Worm (Caenorhabditis elegans): Measurements from ENCODE around the gene F13A7.11.

The F13A7.11 gene

ce11 chrV:16361350-16361749 is 33.8 kb downstream of the F13A7.11 start:
- no peak for TF ChIP-seq ces-1 (GFP tag; optimal IDR thresholded peaks at IDR 0.05)

DNA sequence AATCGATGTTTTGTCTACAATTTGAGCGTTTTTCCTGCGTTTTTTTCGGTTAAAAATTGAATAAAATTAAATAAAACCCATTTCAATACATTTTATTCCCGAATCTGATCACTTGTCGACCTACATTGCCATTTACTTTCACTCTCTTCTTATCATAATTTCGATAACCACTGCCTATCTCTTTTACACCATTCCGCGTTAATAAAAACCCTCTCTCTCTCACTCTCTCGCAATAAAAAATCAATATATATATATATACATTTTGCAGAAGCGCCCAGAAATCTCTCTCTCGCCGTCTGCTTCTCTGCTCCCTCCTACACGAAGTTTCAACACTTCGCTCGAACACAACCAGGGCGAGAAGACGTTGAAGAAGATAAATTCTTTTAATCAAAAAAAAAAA is 37.9 kb downstream of the F13A7.11 start, which contains the start of gene pptr-1:
pptr-1 (plus strand) TSS at position 269 of the 400 bp plus-strand sequence.
- peak; percentile 5 for TF ChIP-seq skn-1 (tag; optimal IDR thresholded peaks at IDR 0.05)
- peak; percentile 88 for TF ChIP-seq blmp-1 (tag; optimal IDR thresholded peaks at IDR 0.05)
- TF ChIP-seq elt-2 (tag; optimal IDR thresholded peaks at IDR 0.05) = peak; percentile 43
- peak in 1 of 3 experiments; percentile 5 for TF ChIP-seq ceh-82 (tag; optimal IDR thresholded peaks at IDR 0.05)
- TF ChIP-seq grh-1 (GFP tag; IDR thresholded peaks at IDR 0.05) = no peak

ce11 chrV:16356798-16357197 is 38.3 kb downstream of the F13A7.11 start:
- TF ChIP-seq efl-1 (optimal IDR thresholded peaks at IDR 0.05) = peak in 1 of 2 experiments; percentile 38
- TF ChIP-seq efl-1 (GFP tag; optimal IDR thresholded peaks at IDR 0.05 in 1 of 2) = peak; percentile 59 to 93
- no peak for TF ChIP-seq ceh-63 (GFP tag; optimal IDR thresholded peaks at IDR 0.05)
- TF ChIP-seq unc-30 (tag; optimal IDR thresholded peaks at IDR 0.05) = no peak
- TF ChIP-seq dpl-1 (GFP tag; optimal IDR thresholded peaks at IDR 0.05) = peak in 1 of 3 experiments; percentile 41
- TF ChIP-seq unc-86 (tag; optimal IDR thresholded peaks at IDR 0.05) = no peak
- no peak for TF ChIP-seq mdl-1 (tag; optimal IDR thresholded peaks at IDR 0.05)

ce11 chrV:16355941-16356340 is 39.2 kb downstream of the F13A7.11 start:
- TF ChIP-seq F16B12.6 (tag; optimal IDR thresholded peaks at IDR 0.05) = peak; percentile 33
- TF ChIP-seq lir-3 (tag; optimal IDR thresholded peaks at IDR 0.05; ENCODE audit: poor library complexity) = no peak
- peak; percentile 53 to 62 (median 56) for TF ChIP-seq dpl-1 (GFP tag; optimal IDR thresholded peaks at IDR 0.05)
- TF ChIP-seq unc-86 (tag; optimal IDR thresholded peaks at IDR 0.05) = peak; percentile 89
- TF ChIP-seq unc-30 (tag; optimal IDR thresholded peaks at IDR 0.05) = no peak
- peak; percentile 75 for TF ChIP-seq lin-13 (GFP tag; optimal IDR thresholded peaks at IDR 0.05)
- no peak for TF ChIP-seq tlp-1 (tag; optimal IDR thresholded peaks at IDR 0.05)
- peak; percentile 76 for TF ChIP-seq pax-3 (tag; optimal IDR thresholded peaks at IDR 0.05)
- TF ChIP-seq jun-1 (tag; optimal IDR thresholded peaks at IDR 0.05) = peak; percentile 83
- no peak for TF ChIP-seq hlh-4 (tag; optimal IDR thresholded peaks at IDR 0.05)
- TF ChIP-seq ceh-88 (GFP tag; IDR thresholded peaks at IDR 0.05) = peak; percentile 68
- TF ChIP-seq snpc-4 (tag; optimal IDR thresholded peaks at IDR 0.05) = peak; percentile 86
- TF ChIP-seq mab-9 (GFP tag; IDR thresholded peaks at IDR 0.05) = peak; percentile 38; the same call in 1 of the 2 replicates
- TF ChIP-seq pag-3 (tag; optimal IDR thresholded peaks at IDR 0.05; ENCODE audit: borderline replicate concordance, insufficient read depth) = no peak
- TF ChIP-seq lin-15B (tag; optimal IDR thresholded peaks at IDR 0.05) = peak; percentile 12
- no peak for TF ChIP-seq zag-1 (tag; optimal IDR thresholded peaks at IDR 0.05)
- no peak for TF ChIP-seq hlh-17 (GFP tag; optimal IDR thresholded peaks at IDR 0.05; ENCODE audit: borderline replicate concordance)
- TF ChIP-seq lsy-2 (tag; optimal IDR thresholded peaks at IDR 0.05) = peak; percentile 73 to 87
- peak; percentile 67 to 92 for TF ChIP-seq mdl-1 (tag; optimal IDR thresholded peaks at IDR 0.05)
- peak; percentile 87 for TF ChIP-seq elt-2 (tag; optimal IDR thresholded peaks at IDR 0.05)
- TF ChIP-seq nhr-71 (tag; optimal IDR thresholded peaks at IDR 0.05) = peak; percentile 97
- TF ChIP-seq ceh-8 (GFP tag; optimal IDR thresholded peaks at IDR 0.05) = peak; percentile 60
- no peak for TF ChIP-seq aha-1 (tag; optimal IDR thresholded peaks at IDR 0.05)
- TF ChIP-seq alr-1 (tag; optimal IDR thresholded peaks at IDR 0.05; ENCODE audit: borderline replicate concordance) = no peak
- TF ChIP-seq snu-23 (GFP tag; optimal IDR thresholded peaks at IDR 0.05) = peak; percentile 96
- TF ChIP-seq xbp-1 (tag; optimal IDR thresholded peaks at IDR 0.05) = peak; percentile 83
- peak in 1 of 2 experiments; percentile 67 for TF ChIP-seq ztf-11 (tag; optimal IDR thresholded peaks at IDR 0.05)
- peak; percentile 91 for TF ChIP-seq nhr-47 (tag; optimal IDR thresholded peaks at IDR 0.05)
- TF ChIP-seq C04F5.9 (tag; optimal IDR thresholded peaks at IDR 0.05) = no peak
- peak; percentile 9 for TF ChIP-seq aly-2 (tag; optimal IDR thresholded peaks at IDR 0.05)
- peak; percentile 90 for TF ChIP-seq tbx-2 (tag; optimal IDR thresholded peaks at IDR 0.05)
- TF ChIP-seq grh-1 (GFP tag; IDR thresholded peaks at IDR 0.05) = no peak
- no peak for TF ChIP-seq fkh-4 (tag; optimal IDR thresholded peaks at IDR 0.05; ENCODE audit: borderline replicate concordance)
- peak; percentile 89 for TF ChIP-seq skn-1 (tag; optimal IDR thresholded peaks at IDR 0.05)
- TF ChIP-seq lin-14 (GFP tag; optimal IDR thresholded peaks at IDR 0.05) = peak; percentile 98
- peak; percentile 42 to 83 for TF ChIP-seq egl-27 (tag; optimal IDR thresholded peaks at IDR 0.05)
- peak; percentile 47 for TF ChIP-seq sox-4 (tag; optimal IDR thresholded peaks at IDR 0.05)
- TF ChIP-seq C16A3.4 (tag; optimal IDR thresholded peaks at IDR 0.05) = peak; percentile 73
- peak; percentile 79 for TF ChIP-seq egl-13 (tag; optimal IDR thresholded peaks at IDR 0.05)

Data from whole organism, L1 larva.